Worm (Caenorhabditis elegans) whole organism, midembryonic: ENCODE data around the gene srw-19.
A peak's percentile ranks its signal among the peaks of the same experiment; 100 is the strongest.

Experiments used
- T22C8.4 ChIP-seq: fragments of 200-800 bp; sonication (Bioruptor generic); IDR thresholded peaks from 2 replicates; pipeline ENCODE4 v1.3.6; 2022; ENCODE audit warnings: missing genetic modification characterization, missing compliant biosample characterization
- cog-1 ChIP-seq: sonication (generic microtip); optimal IDR thresholded peaks from 2 replicates; lab custom pipeline; 2016; ENCODE audit warnings: missing genetic modification characterization, missing compliant biosample characterization
- flt-1 ChIP-seq: fragments of 200-800 bp; sonication (Bioruptor generic); IDR thresholded peaks from 2 replicates; pipeline ENCODE4 v1.3.6; 2022; ENCODE audit warnings: missing genetic modification characterization, missing compliant biosample characterization
- klf-2 ChIP-seq: fragments of 200-800 bp; sonication (Bioruptor generic); conservative IDR thresholded peaks from 2 replicates; pipeline ENCODE4 v1.3.6; 2022; ENCODE audit warnings: missing genetic modification reagents, missing genetic modification characterization, missing compliant biosample characterization
- med-1 ChIP-seq: sonication (generic microtip); optimal IDR thresholded peaks from 2 replicates; lab custom pipeline; 2017; ENCODE audit warnings: missing genetic modification characterization, mild to moderate bottlenecking, missing compliant biosample characterization, antibody characterized with exemption, missing genetic modification reagents; ENCODE audit not compliant: insufficient read depth
- ref-1 ChIP-seq: fragments of 200-800 bp; sonication (Bioruptor generic); conservative IDR thresholded peaks from 2 replicates; pipeline ENCODE4 v1.3.6; 2022; ENCODE audit warnings: missing genetic modification reagents, missing genetic modification characterization, missing compliant biosample characterization
- tab-1 ChIP-seq: fragments of 200-800 bp; sonication (Bioruptor generic); IDR thresholded peaks from 2 replicates; pipeline ENCODE4 v1.3.6; 2022; ENCODE audit warnings: missing genetic modification characterization, missing compliant biosample characterization
- ztf-23 ChIP-seq: fragments of 200-800 bp; sonication (Bioruptor generic); IDR thresholded peaks from 2 replicates; pipeline ENCODE4 v1.3.6; 2022; ENCODE audit warnings: missing genetic modification reagents, missing genetic modification characterization, missing compliant biosample characterization
- ztf-29 ChIP-seq: fragments of 200-800 bp; sonication (Bioruptor generic); IDR thresholded peaks from 2 replicates; pipeline ENCODE4 v1.3.6; 2022; ENCODE audit warnings: missing genetic modification reagents, missing genetic modification characterization, missing compliant biosample characterization

The srw-19 gene

ce11 chrV:15310780-15311179 lies 29.6 kb upstream of the srw-19 start, which contains the start of gene irld-62:
Gene irld-62, plus strand, starts transcription at chrV:15311080.
- TF ChIP-seq ztf-23 (GFP tag; lab: Robert Waterston, UW) (no peak), ref-1 (GFP tag; lab: Robert Waterston, UW) (no peak), klf-2 (GFP tag; lab: Robert Waterston, UW) (no peak), flt-1 (GFP tag; lab: Robert Waterston, UW) (no peak), tab-1 (GFP tag; lab: Robert Waterston, UW) (no peak), cog-1 (tag; lab: Kevin White, UChicago) (no peak), T22C8.4 (GFP tag; lab: Robert Waterston, UW) (no peak), med-1 (GFP tag; lab: Kevin White, UChicago) (no peak), ztf-29 (GFP tag; lab: Robert Waterston, UW) (no peak)

- TF ChIP-seq T22C8.4 (GFP tag; lab: Robert Waterston, UW) (no peak), med-1 (GFP tag; lab: Kevin White, UChicago) (no peak), klf-2 (GFP tag; lab: Robert Waterston, UW) (no peak), ztf-29 (GFP tag; lab: Robert Waterston, UW) (no peak), ztf-23 (GFP tag; lab: Robert Waterston, UW) (no peak), cog-1 (tag; lab: Kevin White, UChicago) (no peak), flt-1 (GFP tag; lab: Robert Waterston, UW) (no peak), tab-1 (GFP tag; lab: Robert Waterston, UW) (no peak), ref-1 (GFP tag; lab: Robert Waterston, UW) (no peak)
Measured at ce11 chrV:15309011-15309410, 27.8 kb upstream of the srw-19 start, which contains the start of gene srz-10. Gene srz-10, minus strand, starts transcription at chrV:15309098.

- TF ChIP-seq ztf-29 (GFP tag; lab: Robert Waterston, UW) (no peak), cog-1 (tag; lab: Kevin White, UChicago) (no peak), flt-1 (GFP tag; lab: Robert Waterston, UW) (no peak), ref-1 (GFP tag; lab: Robert Waterston, UW) (no peak), ztf-23 (GFP tag; lab: Robert Waterston, UW) (no peak), tab-1 (GFP tag; lab: Robert Waterston, UW) (no peak), med-1 (GFP tag; lab: Kevin White, UChicago) (no peak), T22C8.4 (GFP tag; lab: Robert Waterston, UW) (no peak), klf-2 (GFP tag; lab: Robert Waterston, UW) (no peak)
Measured at ce11 chrV:15306745-15307144, 25.6 kb upstream of the srw-19 start, which contains the start of gene T26H8.4. Gene T26H8.4, minus strand, starts transcription at chrV:15306845.

ce11 chrV:15305502-15305901 lies 24.3 kb upstream of the srw-19 start, which contains the start of gene T26H8.5:
Gene T26H8.5, minus strand, starts transcription at chrV:15305602.
- TF ChIP-seq ref-1 (GFP tag; lab: Robert Waterston, UW), result no peak
- TF ChIP-seq flt-1 (GFP tag; lab: Robert Waterston, UW), result no peak
- TF ChIP-seq med-1 (GFP tag; lab: Kevin White, UChicago), result no peak
- TF ChIP-seq tab-1 (GFP tag; lab: Robert Waterston, UW), result no peak
- no peak for TF ChIP-seq ztf-23 (GFP tag; lab: Robert Waterston, UW)
- no peak for TF ChIP-seq ztf-29 (GFP tag; lab: Robert Waterston, UW)
- TF ChIP-seq klf-2 (GFP tag; lab: Robert Waterston, UW), result no peak
- TF ChIP-seq cog-1 (tag; lab: Kevin White, UChicago), result no peak
- no peak for TF ChIP-seq T22C8.4 (GFP tag; lab: Robert Waterston, UW)

- TF ChIP-seq cog-1 (tag; lab: Kevin White, UChicago), result no peak
- no peak for TF ChIP-seq med-1 (GFP tag; lab: Kevin White, UChicago)
- TF ChIP-seq ztf-23 (GFP tag; lab: Robert Waterston, UW), result no peak
- no peak for TF ChIP-seq tab-1 (GFP tag; lab: Robert Waterston, UW)
- TF ChIP-seq flt-1 (GFP tag; lab: Robert Waterston, UW), result no peak
- no peak for TF ChIP-seq klf-2 (GFP tag; lab: Robert Waterston, UW)
- no peak for TF ChIP-seq T22C8.4 (GFP tag; lab: Robert Waterston, UW)
- no peak for TF ChIP-seq ztf-29 (GFP tag; lab: Robert Waterston, UW)
- no peak for TF ChIP-seq ref-1 (GFP tag; lab: Robert Waterston, UW)
Measured at ce11 chrV:15303625-15304024, 22.4 kb upstream of the srw-19 start, which contains the start of gene srx-48. Gene srx-48, minus strand, starts transcription at chrV:15303725.

- TF ChIP-seq klf-2 (GFP tag; lab: Robert Waterston, UW) (no peak), ztf-29 (GFP tag; lab: Robert Waterston, UW) (no peak), flt-1 (GFP tag; lab: Robert Waterston, UW) (no peak), ztf-23 (GFP tag; lab: Robert Waterston, UW) (no peak)
Measured at ce11 chrV:15298597-15298996, 17.4 kb upstream of the srw-19 start, which contains the start of gene cpr-3. Gene cpr-3, minus strand, starts transcription at chrV:15298700.

- TF ChIP-seq flt-1 (GFP tag; lab: Robert Waterston, UW), result peak; percentile 91; the same call in 1 of the 2 replicates
Measured at ce11 chrV:15295436-15295835, 14.3 kb upstream of the srw-19 start.

- no peak for TF ChIP-seq ztf-23 (GFP tag; lab: Robert Waterston, UW)
- no peak for TF ChIP-seq ref-1 (GFP tag; lab: Robert Waterston, UW)
- no peak for TF ChIP-seq T22C8.4 (GFP tag; lab: Robert Waterston, UW)
- TF ChIP-seq tab-1 (GFP tag; lab: Robert Waterston, UW), result no peak
- TF ChIP-seq klf-2 (GFP tag; lab: Robert Waterston, UW), result no peak
- no peak for TF ChIP-seq med-1 (GFP tag; lab: Kevin White, UChicago)
- no peak for TF ChIP-seq flt-1 (GFP tag; lab: Robert Waterston, UW)
- no peak for TF ChIP-seq cog-1 (tag; lab: Kevin White, UChicago)
- TF ChIP-seq ztf-29 (GFP tag; lab: Robert Waterston, UW), result no peak
Measured at ce11 chrV:15293865-15294264, 12.7 kb upstream of the srw-19 start, which contains the start of gene str-96. Gene str-96, minus strand, starts transcription at chrV:15293965.

- TF ChIP-seq ztf-29 (GFP tag; lab: Robert Waterston, UW) (no peak), tab-1 (GFP tag; lab: Robert Waterston, UW) (no peak), med-1 (GFP tag; lab: Kevin White, UChicago) (no peak), klf-2 (GFP tag; lab: Robert Waterston, UW) (no peak), ref-1 (GFP tag; lab: Robert Waterston, UW) (no peak), flt-1 (GFP tag; lab: Robert Waterston, UW) (no peak), cog-1 (tag; lab: Kevin White, UChicago) (no peak), T22C8.4 (GFP tag; lab: Robert Waterston, UW) (no peak), ztf-23 (GFP tag; lab: Robert Waterston, UW) (no peak)
Measured at ce11 chrV:15290995-15291394, 9.8 kb upstream of the srw-19 start, which contains the start of gene cyp-34A2. Gene cyp-34A2, minus strand, starts transcription at chrV:15291095.
